Fruit fly (Drosophila melanogaster): ENCODE results near the gene r2d2.

The r2d2 gene

dm6 chr2L:7799804-7800433, at the start of gene r2d2, which contains the start of gene Herp:
Gene r2d2, plus strand, starts transcription at chr2L:7800147.
Gene Herp, minus strand, starts transcription at chr2L:7800058.
- TF ChIP-seq woc (GFP tag; optimal IDR thresholded peaks at IDR 0.05) (peak; percentile 98), Hnf4 (GFP tag; optimal IDR thresholded peaks at IDR 0.05) (peak; percentile 79), Sp1 (GFP tag; optimal IDR thresholded peaks at IDR 0.05) (peak; percentile 92), GATAd (GFP tag; optimal IDR thresholded peaks at IDR 0.05) (peak; percentile 17), h (GFP tag; optimal IDR thresholded peaks at IDR 0.05) (peak; percentile 88), Myc (optimal IDR thresholded peaks at IDR 0.05) (peak; percentile 95), pan (optimal IDR thresholded peaks at IDR 0.05) (no peak), dl (GFP tag; optimal IDR thresholded peaks at IDR 0.05; ENCODE audit: insufficient read depth in 1 of 2, partially characterized antibody in 2 of 2) (no peak), CG32264 (GFP tag; optimal IDR thresholded peaks at IDR 0.05) (peak; percentile 72), Dfd (GFP tag; optimal IDR thresholded peaks at IDR 0.05) (no peak), sv (GFP tag; optimal IDR thresholded peaks at IDR 0.05) (peak; percentile 90), dmrt93B (GFP tag; optimal IDR thresholded peaks at IDR 0.05) (peak; percentile 81), psq (GFP tag; optimal IDR thresholded peaks at IDR 0.05) (peak; percentile 75), br (GFP tag; optimal IDR thresholded peaks at IDR 0.05) (peak; percentile 88), rgr (GFP tag; optimal IDR thresholded peaks at IDR 0.05) (peak; percentile 86), Dif (GFP tag; optimal IDR thresholded peaks at IDR 0.05; ENCODE audit: partially characterized antibody) (no peak), fru (GFP tag; optimal IDR thresholded peaks at IDR 0.05) (peak; percentile 90), OdsH (GFP tag; optimal IDR thresholded peaks at IDR 0.05) (peak; percentile 80), ey (GFP tag; optimal IDR thresholded peaks at IDR 0.05) (peak; percentile 89), jim (GFP tag; optimal IDR thresholded peaks at IDR 0.05) (no peak), Jra (GFP tag; optimal IDR thresholded peaks at IDR 0.05) (peak; percentile 61), Vsx2 (GFP tag; optimal IDR thresholded peaks at IDR 0.05; ENCODE audit: partially characterized antibody) (no peak), Hr83 (GFP tag; optimal IDR thresholded peaks at IDR 0.05; ENCODE audit: poor library complexity, severe bottlenecking) (no peak), N (GFP tag; optimal IDR thresholded peaks at IDR 0.05) (no peak), Abd-B (GFP tag; optimal IDR thresholded peaks at IDR 0.05) (no peak), lola (GFP tag; optimal IDR thresholded peaks at IDR 0.05) (no peak), dsf (GFP tag; optimal IDR thresholded peaks at IDR 0.05; ENCODE audit: borderline replicate concordance) (peak; percentile 52), Rel (GFP tag; optimal IDR thresholded peaks at IDR 0.05) (no peak), Rel (tag; optimal IDR thresholded peaks at IDR 0.05) (peak; percentile 70), Mio (GFP tag; optimal IDR thresholded peaks at IDR 0.05) (no peak), CrebA (GFP tag; optimal IDR thresholded peaks at IDR 0.05; ENCODE audit: borderline replicate concordance) (no peak), usp (GFP tag; optimal IDR thresholded peaks at IDR 0.05) (no peak), tai (GFP tag; optimal IDR thresholded peaks at IDR 0.05) (no peak), HLH106 (tag; optimal IDR thresholded peaks at IDR 0.05) (peak; percentile 94), foxo (GFP tag; optimal IDR thresholded peaks at IDR 0.05) (peak in 1 of 2 experiments; percentile 92), brk (GFP tag; optimal IDR thresholded peaks at IDR 0.05) (peak; percentile 71), sage (GFP tag; optimal IDR thresholded peaks at IDR 0.05) (no peak), Hr78 (GFP tag; optimal IDR thresholded peaks at IDR 0.05) (no peak), CG9705 (GFP tag; optimal IDR thresholded peaks at IDR 0.05) (peak; percentile 91)

dm6 chr2L:7750631-7751161, 49.3 kb upstream of the r2d2 start:
- TF ChIP-seq GATAd (GFP tag; optimal IDR thresholded peaks at IDR 0.05): no peak
- TF ChIP-seq Dif (GFP tag; optimal IDR thresholded peaks at IDR 0.05; ENCODE audit: partially characterized antibody): no peak
- no peak for TF ChIP-seq CG9705 (GFP tag; optimal IDR thresholded peaks at IDR 0.05)
- no peak for TF ChIP-seq Myc (optimal IDR thresholded peaks at IDR 0.05)
- TF ChIP-seq dsf (GFP tag; optimal IDR thresholded peaks at IDR 0.05; ENCODE audit: borderline replicate concordance): no peak
- TF ChIP-seq lola (GFP tag; optimal IDR thresholded peaks at IDR 0.05): no peak
- TF ChIP-seq pan (optimal IDR thresholded peaks at IDR 0.05): no peak
- no peak for TF ChIP-seq Mio (GFP tag; optimal IDR thresholded peaks at IDR 0.05)
- no peak for TF ChIP-seq CrebA (GFP tag; optimal IDR thresholded peaks at IDR 0.05; ENCODE audit: borderline replicate concordance)
- TF ChIP-seq tai (GFP tag; optimal IDR thresholded peaks at IDR 0.05): no peak
- no peak for TF ChIP-seq rgr (GFP tag; optimal IDR thresholded peaks at IDR 0.05)
- no peak for TF ChIP-seq dmrt93B (GFP tag; optimal IDR thresholded peaks at IDR 0.05)
- TF ChIP-seq br (GFP tag; optimal IDR thresholded peaks at IDR 0.05): no peak
- no peak for TF ChIP-seq HLH106 (tag; optimal IDR thresholded peaks at IDR 0.05)
- no peak for TF ChIP-seq psq (GFP tag; optimal IDR thresholded peaks at IDR 0.05)
- no peak for TF ChIP-seq Hnf4 (GFP tag; optimal IDR thresholded peaks at IDR 0.05)
- no peak for TF ChIP-seq usp (GFP tag; optimal IDR thresholded peaks at IDR 0.05)
- TF ChIP-seq fru (GFP tag; optimal IDR thresholded peaks at IDR 0.05): no peak

Data from whole organism, wandering third instar larva.